Worm (Caenorhabditis elegans): ENCODE data around the gene mltn-8.

Gene mltn-8

ce11 chrV:364650-365049 lies 15.4 kb downstream of the mltn-8 start, which contains the start of gene mltn-6:
Gene mltn-6 (plus strand): TSS chrV:364950.
- TF ChIP-seq tbx-11 (GFP tag; IDR thresholded peaks at IDR 0.05) = no peak
- TF ChIP-seq aly-1 (tag; optimal IDR thresholded peaks at IDR 0.05) = no peak
- no peak for TF ChIP-seq sea-1 (GFP tag; conservative IDR thresholded peaks at IDR 0.05)
- no peak for TF ChIP-seq flt-1 (GFP tag; IDR thresholded peaks at IDR 0.05)
- TF ChIP-seq ama-1 (optimal IDR thresholded peaks at IDR 0.05) = no peak
- TF ChIP-seq ets-7 (tag; optimal IDR thresholded peaks at IDR 0.05) = no peak
- no peak for TF ChIP-seq hmg-4 (GFP tag; optimal IDR thresholded peaks at IDR 0.05)
- TF ChIP-seq hnd-1 (tag; optimal IDR thresholded peaks at IDR 0.05) = no peak
- no peak for TF ChIP-seq scrt-1 (GFP tag; IDR thresholded peaks at IDR 0.05)
- TF ChIP-seq ceh-13 (GFP tag; optimal IDR thresholded peaks at IDR 0.05) = no peak
- TF ChIP-seq hmbx-1 (tag; optimal IDR thresholded peaks at IDR 0.05) = no peak
- TF ChIP-seq tra-4 (tag; optimal IDR thresholded peaks at IDR 0.05) = no peak
- no peak for TF ChIP-seq F13C5.2 (tag; optimal IDR thresholded peaks at IDR 0.05)

ce11 chrV:361291-361690 lies 18.8 kb downstream of the mltn-8 start:
- TF ChIP-seq aly-1 (tag; optimal IDR thresholded peaks at IDR 0.05) (peak; percentile 0), hnd-1 (tag; optimal IDR thresholded peaks at IDR 0.05) (no peak)

- TF ChIP-seq flt-1 (GFP tag; IDR thresholded peaks at IDR 0.05) = no peak
- no peak for TF ChIP-seq ama-1 (optimal IDR thresholded peaks at IDR 0.05)
- TF ChIP-seq aly-1 (tag; optimal IDR thresholded peaks at IDR 0.05) = no peak
- no peak for TF ChIP-seq tra-4 (tag; optimal IDR thresholded peaks at IDR 0.05)
- no peak for TF ChIP-seq F13C5.2 (tag; optimal IDR thresholded peaks at IDR 0.05)
- no peak for TF ChIP-seq hmbx-1 (tag; optimal IDR thresholded peaks at IDR 0.05)
- no peak for TF ChIP-seq ceh-36 (tag; optimal IDR thresholded peaks at IDR 0.05)
- TF ChIP-seq ceh-13 (GFP tag; optimal IDR thresholded peaks at IDR 0.05) = no peak
- no peak for TF ChIP-seq sea-1 (GFP tag; conservative IDR thresholded peaks at IDR 0.05)
Measured at ce11 chrV:360068-360467, 20.0 kb downstream of the mltn-8 start.

ce11 chrV:359466-359865 lies 20.6 kb downstream of the mltn-8 start, which contains the start of gene T22H9.1:
Gene T22H9.1 (plus strand): TSS chrV:359766.
- TF ChIP-seq tra-4 (tag; optimal IDR thresholded peaks at IDR 0.05) = no peak
- no peak for TF ChIP-seq sea-1 (GFP tag; conservative IDR thresholded peaks at IDR 0.05)
- TF ChIP-seq ama-1 (optimal IDR thresholded peaks at IDR 0.05) = no peak
- TF ChIP-seq ceh-13 (GFP tag; optimal IDR thresholded peaks at IDR 0.05) = no peak
- no peak for TF ChIP-seq tbx-11 (GFP tag; IDR thresholded peaks at IDR 0.05)
- TF ChIP-seq ceh-36 (tag; optimal IDR thresholded peaks at IDR 0.05) = no peak
- TF ChIP-seq ets-7 (tag; optimal IDR thresholded peaks at IDR 0.05) = no peak
- TF ChIP-seq flt-1 (GFP tag; IDR thresholded peaks at IDR 0.05) = no peak
- TF ChIP-seq hmg-4 (GFP tag; optimal IDR thresholded peaks at IDR 0.05) = no peak
- no peak for TF ChIP-seq pes-1 (GFP tag; IDR thresholded peaks at IDR 0.05)

- TF ChIP-seq ets-7 (tag; optimal IDR thresholded peaks at IDR 0.05) (no peak), sea-1 (GFP tag; conservative IDR thresholded peaks at IDR 0.05) (no peak), tbx-11 (GFP tag; IDR thresholded peaks at IDR 0.05) (no peak), tra-4 (tag; optimal IDR thresholded peaks at IDR 0.05) (no peak), hnd-1 (tag; optimal IDR thresholded peaks at IDR 0.05) (no peak), flt-1 (GFP tag; IDR thresholded peaks at IDR 0.05) (no peak), B0310.2 (tag; optimal IDR thresholded peaks at IDR 0.05) (no peak), ceh-13 (GFP tag; optimal IDR thresholded peaks at IDR 0.05) (no peak), tbx-37 (GFP tag; conservative IDR thresholded peaks at IDR 0.05) (no peak), ceh-36 (tag; optimal IDR thresholded peaks at IDR 0.05) (no peak)
Measured at ce11 chrV:358473-358872, 21.6 kb downstream of the mltn-8 start.

- TF ChIP-seq B0310.2 (tag; optimal IDR thresholded peaks at IDR 0.05) (no peak), tbx-37 (GFP tag; conservative IDR thresholded peaks at IDR 0.05) (no peak), aly-1 (tag; optimal IDR thresholded peaks at IDR 0.05) (no peak), flt-1 (GFP tag; IDR thresholded peaks at IDR 0.05) (no peak), ama-1 (optimal IDR thresholded peaks at IDR 0.05) (no peak), pes-1 (GFP tag; IDR thresholded peaks at IDR 0.05) (no peak), tra-4 (tag; optimal IDR thresholded peaks at IDR 0.05) (no peak), scrt-1 (GFP tag; IDR thresholded peaks at IDR 0.05) (no peak), hmg-4 (GFP tag; optimal IDR thresholded peaks at IDR 0.05) (no peak), hmbx-1 (tag; optimal IDR thresholded peaks at IDR 0.05) (no peak), ceh-13 (GFP tag; optimal IDR thresholded peaks at IDR 0.05) (no peak), hnd-1 (tag; optimal IDR thresholded peaks at IDR 0.05) (no peak), ets-7 (tag; optimal IDR thresholded peaks at IDR 0.05) (no peak), tbx-11 (GFP tag; IDR thresholded peaks at IDR 0.05) (no peak), ceh-36 (tag; optimal IDR thresholded peaks at IDR 0.05) (no peak), sea-1 (GFP tag; conservative IDR thresholded peaks at IDR 0.05) (no peak), F13C5.2 (tag; optimal IDR thresholded peaks at IDR 0.05) (no peak)
Measured at ce11 chrV:356959-357702, 23.0 kb downstream of the mltn-8 start.

ce11 chrV:351787-352186 lies 28.3 kb downstream of the mltn-8 start:
- no peak for TF ChIP-seq F13C5.2 (tag; optimal IDR thresholded peaks at IDR 0.05)
- no peak for TF ChIP-seq hmg-4 (GFP tag; optimal IDR thresholded peaks at IDR 0.05)
- TF ChIP-seq sea-1 (GFP tag; conservative IDR thresholded peaks at IDR 0.05) = no peak
- TF ChIP-seq aly-1 (tag; optimal IDR thresholded peaks at IDR 0.05) = no peak
- no peak for TF ChIP-seq tbx-11 (GFP tag; IDR thresholded peaks at IDR 0.05)
- TF ChIP-seq B0310.2 (tag; optimal IDR thresholded peaks at IDR 0.05) = no peak
- no peak for TF ChIP-seq hnd-1 (tag; optimal IDR thresholded peaks at IDR 0.05)
- no peak for TF ChIP-seq flt-1 (GFP tag; IDR thresholded peaks at IDR 0.05)
- TF ChIP-seq ets-7 (tag; optimal IDR thresholded peaks at IDR 0.05) = no peak
- no peak for TF ChIP-seq tra-4 (tag; optimal IDR thresholded peaks at IDR 0.05)
- no peak for TF ChIP-seq ama-1 (optimal IDR thresholded peaks at IDR 0.05)
- TF ChIP-seq hmbx-1 (tag; optimal IDR thresholded peaks at IDR 0.05) = no peak
- TF ChIP-seq ceh-36 (tag; optimal IDR thresholded peaks at IDR 0.05) = no peak
- no peak for TF ChIP-seq tbx-37 (GFP tag; conservative IDR thresholded peaks at IDR 0.05)
- TF ChIP-seq scrt-1 (GFP tag; IDR thresholded peaks at IDR 0.05) = no peak
- TF ChIP-seq ceh-13 (GFP tag; optimal IDR thresholded peaks at IDR 0.05) = no peak
- no peak for TF ChIP-seq pes-1 (GFP tag; IDR thresholded peaks at IDR 0.05)

Measured in whole organism, early embryonic.